Worm (Caenorhabditis elegans): ENCODE measurements around the gene snt-3.

- TF ChIP-seq dve-1 (tag; optimal IDR thresholded peaks at IDR 0.05), result no peak
- no peak for TF ChIP-seq tbx-2 (tag; optimal IDR thresholded peaks at IDR 0.05)
- no peak for TF ChIP-seq ceh-19 (GFP tag; optimal IDR thresholded peaks at IDR 0.05)
- no peak for TF ChIP-seq zip-5 (tag; optimal IDR thresholded peaks at IDR 0.05)
- TF ChIP-seq pqm-1 (tag; optimal IDR thresholded peaks at IDR 0.05), result no peak
- no peak for TF ChIP-seq gmeb-2 (tag; optimal IDR thresholded peaks at IDR 0.05)
- TF ChIP-seq ceh-31 (tag; optimal IDR thresholded peaks at IDR 0.05), result no peak
- TF ChIP-seq ttx-3 (tag; optimal IDR thresholded peaks at IDR 0.05), result no peak
- no peak for TF ChIP-seq nhr-11 (tag; optimal IDR thresholded peaks at IDR 0.05)
- TF ChIP-seq tbx-7 (tag; optimal IDR thresholded peaks at IDR 0.05), result no peak
- TF ChIP-seq pha-4 (tag; optimal IDR thresholded peaks at IDR 0.05), result no peak
These were observed 39.9 kb upstream of the snt-3 start for ce11 chrV:1410727-1411126.

All from whole organism, late embryonic.